Worm (Caenorhabditis elegans) whole organism, late embryonic: ENCODE data around the gene T27F7.12.

Experiments used
- C38D4.7 ChIP-seq: fragments of 200-800 bp; sonication (Bioruptor generic); optimal IDR thresholded peaks from 2 replicates; lab custom pipeline; 2018; ENCODE audit warnings: mild to moderate bottlenecking, missing genetic modification characterization, moderate library complexity, missing compliant biosample characterization
- F13H6.1 ChIP-seq: sonication (generic microtip); optimal IDR thresholded peaks from 2 replicates; lab custom pipeline; 2016; ENCODE audit warnings: missing genetic modification characterization, missing compliant biosample characterization
- K02D7.2 ChIP-seq: sonication (generic microtip); optimal IDR thresholded peaks from 2 replicates; lab custom pipeline; 2017; ENCODE audit warnings: mild to moderate bottlenecking, missing genetic modification characterization, missing compliant biosample characterization
- K09A11.1 ChIP-seq: sonication (generic microtip); optimal IDR thresholded peaks from 2 replicates; lab custom pipeline; 2017; ENCODE audit warnings: antibody characterized with exemption, mild to moderate bottlenecking, missing genetic modification characterization, missing compliant biosample characterization; ENCODE audit not compliant: insufficient read depth
- ama-1 ChIP-seq: fragments of 150-350 bp; optimal IDR thresholded peaks from 2 replicates; lab custom pipeline; 2014
- ceh-18 ChIP-seq: sonication (generic microtip); optimal IDR thresholded peaks from 2 replicates; lab custom pipeline; 2016; ENCODE audit warnings: missing genetic modification characterization, missing compliant biosample characterization
- ceh-22 ChIP-seq: sonication (generic microtip); optimal IDR thresholded peaks from 2 replicates; lab custom pipeline; 2017; ENCODE audit warnings: missing biosample characterization, missing genetic modification characterization
- ceh-31 ChIP-seq: sonication (generic microtip); optimal IDR thresholded peaks from 2 replicates; lab custom pipeline; 2016; ENCODE audit warnings: missing genetic modification characterization, missing compliant biosample characterization
- ceh-6 ChIP-seq: fragments of 200-800 bp; sonication (Bioruptor generic); optimal IDR thresholded peaks from 2 replicates; lab custom pipeline; 2018; ENCODE audit warnings: mild to moderate bottlenecking, missing genetic modification characterization, missing compliant biosample characterization
- ceh-9 ChIP-seq: sonication (generic microtip); optimal IDR thresholded peaks from 2 replicates; lab custom pipeline; 2016; ENCODE audit warnings: mild to moderate bottlenecking, missing genetic modification characterization, inconsistent platforms, missing compliant biosample characterization
- che-1 ChIP-seq: sonication (generic microtip); optimal IDR thresholded peaks from 2 replicates; lab custom pipeline; 2016; ENCODE audit warnings: mild to moderate bottlenecking, missing genetic modification characterization, missing compliant biosample characterization
- dmd-4 ChIP-seq: sonication (generic microtip); optimal IDR thresholded peaks from 2 replicates; lab custom pipeline; 2016; ENCODE audit warnings: borderline replicate concordance, missing genetic modification characterization, missing compliant biosample characterization
- dve-1 ChIP-seq: sonication (generic microtip); optimal IDR thresholded peaks from 2 replicates; lab custom pipeline; 2017; ENCODE audit warnings: antibody characterized with exemption, mild to moderate bottlenecking, missing genetic modification characterization, missing compliant biosample characterization
- elt-2 ChIP-seq: sonication (generic microtip); optimal IDR thresholded peaks from 2 replicates; lab custom pipeline; 2016; ENCODE audit warnings: missing genetic modification reagents, missing genetic modification characterization, missing compliant biosample characterization
- eyg-1 ChIP-seq: sonication (generic microtip); optimal IDR thresholded peaks from 2 replicates; lab custom pipeline; 2016; ENCODE audit warnings: missing genotype, missing genetic modification characterization, missing compliant biosample characterization
- hlh-13 ChIP-seq: fragments of 200-800 bp; sonication (Bioruptor generic); optimal IDR thresholded peaks from 2 replicates; lab custom pipeline; 2018; ENCODE audit warnings: mild to moderate bottlenecking, missing genetic modification characterization, missing compliant biosample characterization
- hlh-15 ChIP-seq: sonication (generic microtip); optimal IDR thresholded peaks from 2 replicates; lab custom pipeline; 2016; ENCODE audit warnings: missing genetic modification characterization, missing compliant biosample characterization
- hlh-8 ChIP-seq: sonication (generic microtip); optimal IDR thresholded peaks from 2 replicates; lab custom pipeline; 2016; ENCODE audit warnings: missing genotype, missing genetic modification characterization, missing compliant biosample characterization
- madf-2 ChIP-seq: sonication (generic microtip); optimal IDR thresholded peaks from 2 replicates; lab custom pipeline; 2017; ENCODE audit warnings: missing genetic modification characterization, missing compliant biosample characterization
- npax-4 ChIP-seq: sonication (generic microtip); optimal IDR thresholded peaks from 2 replicates; lab custom pipeline; 2016; ENCODE audit warnings: missing genetic modification characterization, missing compliant biosample characterization
- pag-3 ChIP-seq: sonication (generic microtip); optimal IDR thresholded peaks from 2 replicates; lab custom pipeline; 2016; ENCODE audit warnings: missing compliant biosample characterization, missing genetic modification characterization, borderline replicate concordance
- pat-9 ChIP-seq: fragments of 200-800 bp; sonication (Bioruptor generic); optimal IDR thresholded peaks from 2 replicates; lab custom pipeline; 2018; ENCODE audit warnings: mild to moderate bottlenecking, missing genetic modification characterization, moderate library complexity, missing compliant biosample characterization
- pros-1 ChIP-seq: fragments of 150-350 bp; optimal IDR thresholded peaks from 2 replicates; lab custom pipeline; 2014; ENCODE audit warnings: missing biosample characterization, missing genetic modification reagents, missing genetic modification characterization
- ref-2 ChIP-seq: sonication (generic microtip); optimal IDR thresholded peaks from 2 replicates; lab custom pipeline; 2016; ENCODE audit warnings: missing genetic modification characterization, missing compliant biosample characterization
- rnt-1 ChIP-seq: sonication (generic microtip); optimal IDR thresholded peaks from 2 replicates; lab custom pipeline; 2016; ENCODE audit warnings: missing genetic modification characterization, missing compliant biosample characterization
- ttx-3 ChIP-seq: sonication (generic microtip); optimal IDR thresholded peaks from 2 replicates; lab custom pipeline; 2016; ENCODE audit warnings: missing genetic modification reagents, missing genetic modification characterization, missing compliant biosample characterization
- unc-3 ChIP-seq, 2 experiments: fragments of 200-800 bp in 1 of 2; sonication (Bioruptor generic) in 1 of 2; sonication (generic microtip) in 1 of 2; conservative IDR thresholded peaks in 1 of 2; optimal IDR thresholded peaks in 1 of 2; 2 replicates each; pipeline versions ENCODE4 v1.3.6 to Lab custom; 2016 to 2022; ENCODE audit warnings: missing compliant biosample characterization in 2 of 2, missing genetic modification characterization in 2 of 2, missing genetic modification reagents in 1 of 2
- unc-42 ChIP-seq: sonication (generic microtip); optimal IDR thresholded peaks from 2 replicates; lab custom pipeline; 2016; ENCODE audit warnings: missing genotype, missing genetic modification characterization, missing compliant biosample characterization
- unc-86 ChIP-seq: sonication (generic microtip); optimal IDR thresholded peaks from 2 replicates; lab custom pipeline; 2016; ENCODE audit warnings: missing genetic modification characterization, missing compliant biosample characterization
- zip-5 ChIP-seq: sonication (generic microtip); optimal IDR thresholded peaks from 2 replicates; lab custom pipeline; 2016; ENCODE audit warnings: missing genetic modification characterization, missing compliant biosample characterization
- ztf-16 ChIP-seq: sonication (generic microtip); optimal IDR thresholded peaks from 2 replicates; lab custom pipeline; 2017; ENCODE audit warnings: missing genetic modification characterization, missing compliant biosample characterization

T27F7.12 gene

ce11 chrII:4955353-4955752, 34.5 kb upstream of the T27F7.12 start, which contains the start of gene pbs-3 (continued):
- TF ChIP-seq ref-2 (tag; lab: Kevin White, UChicago) (peak; percentile 46), ama-1 (no peak), che-1 (tag; lab: Kevin White, UChicago) (no peak), ttx-3 (tag; lab: Kevin White, UChicago) (no peak), hlh-8 (tag; lab: Kevin White, UChicago) (peak; percentile 30), ceh-18 (tag; lab: Kevin White, UChicago) (peak; percentile 44), hlh-15 (tag; lab: Kevin White, UChicago) (no peak), unc-86 (tag; lab: Kevin White, UChicago) (peak; percentile 13), dmd-4 (tag; lab: Kevin White, UChicago) (peak; percentile 37), pat-9 (no peak), npax-4 (tag; lab: Kevin White, UChicago) (no peak), ceh-31 (tag; lab: Kevin White, UChicago) (peak; percentile 97), zip-5 (tag; lab: Kevin White, UChicago) (peak; percentile 26), eyg-1 (tag; lab: Kevin White, UChicago) (no peak), unc-3 (GFP tag; conservative IDR thresholded peaks at IDR 0.05; lab: Robert Waterston, UW) (no peak), unc-3 (tag; optimal IDR thresholded peaks at IDR 0.05; lab: Kevin White, UChicago) (no peak), pag-3 (tag; lab: Kevin White, UChicago) (no peak), hlh-13 (GFP tag; lab: Kevin White, UChicago) (no peak), K02D7.2 (tag; lab: Kevin White, UChicago) (no peak), ceh-22 (tag; lab: Kevin White, UChicago) (no peak), C38D4.7 (GFP tag; lab: Kevin White, UChicago) (no peak), madf-2 (tag; lab: Kevin White, UChicago) (peak; percentile 6), rnt-1 (tag; lab: Kevin White, UChicago) (peak; percentile 66), K09A11.1 (no peak), unc-42 (tag; lab: Kevin White, UChicago) (peak; percentile 60)

- no peak for TF ChIP-seq hlh-15 (tag; lab: Kevin White, UChicago)
- no peak for TF ChIP-seq ztf-16 (tag; lab: Kevin White, UChicago)
- TF ChIP-seq dve-1, result no peak
Observed at ce11 chrII:4959719-4960118, 30.2 kb upstream of the T27F7.12 start, which contains the start of gene ulp-2. TSS of gene ulp-2 (minus strand) at chrII:4959876.

ce11 chrII:4960690-4961089, 29.2 kb upstream of the T27F7.12 start:
- no peak for TF ChIP-seq ceh-18 (tag; lab: Kevin White, UChicago)
- TF ChIP-seq elt-2 (tag; lab: Kevin White, UChicago), result peak; percentile 96

- TF ChIP-seq elt-2 (tag; lab: Kevin White, UChicago), result peak; percentile 99
- TF ChIP-seq rnt-1 (tag; lab: Kevin White, UChicago), result no peak
- no peak for TF ChIP-seq ceh-31 (tag; lab: Kevin White, UChicago)
- TF ChIP-seq, all 69 proteins: peak for 1
Observed at ce11 chrII:4966576-4966975, 23.3 kb upstream of the T27F7.12 start.

ce11 chrII:4967636-4968035, 22.3 kb upstream of the T27F7.12 start:
- no peak for TF ChIP-seq ztf-16 (tag; lab: Kevin White, UChicago)
- TF ChIP-seq elt-2 (tag; lab: Kevin White, UChicago), result peak; percentile 93
- TF ChIP-seq, all 69 proteins: peak for 1

ce11 chrII:4968863-4969262, 21.0 kb upstream of the T27F7.12 start, which contains the start of gene shc-2:
TSS of gene shc-2 (plus strand) at chrII:4969163.
- no peak for TF ChIP-seq ref-2 (tag; lab: Kevin White, UChicago)
- no peak for TF ChIP-seq ceh-6
- no peak for TF ChIP-seq F13H6.1 (tag; lab: Kevin White, UChicago)
- no peak for TF ChIP-seq ceh-31 (tag; lab: Kevin White, UChicago)
- TF ChIP-seq hlh-8 (tag; lab: Kevin White, UChicago), result no peak
- no peak for TF ChIP-seq ttx-3 (tag; lab: Kevin White, UChicago)
- TF ChIP-seq pat-9, result no peak
- no peak for TF ChIP-seq ceh-9 (tag; lab: Kevin White, UChicago)
- no peak for TF ChIP-seq pros-1
- no peak for TF ChIP-seq ztf-16 (tag; lab: Kevin White, UChicago)
- no peak for TF ChIP-seq che-1 (tag; lab: Kevin White, UChicago)
- no peak for TF ChIP-seq unc-3 (GFP tag; conservative IDR thresholded peaks at IDR 0.05; lab: Robert Waterston, UW)
- TF ChIP-seq unc-3 (tag; optimal IDR thresholded peaks at IDR 0.05; lab: Kevin White, UChicago), result no peak
- no peak for TF ChIP-seq ceh-22 (tag; lab: Kevin White, UChicago)
